Worm (Caenorhabditis elegans): Measurements from ENCODE around the gene nas-12.
A peak's percentile ranks its signal among the peaks of the same experiment; 100 is the strongest.

ce11 chrIV:10174932-10175732 is 48.7 kb upstream of the nas-12 start:
- TF ChIP-seq nhr-28 (tag; optimal IDR thresholded peaks at IDR 0.05) = no peak
- no peak for TF ChIP-seq lin-32 (GFP tag; optimal IDR thresholded peaks at IDR 0.05)
- TF ChIP-seq unc-62 (GFP tag; optimal IDR thresholded peaks at IDR 0.05) = no peak
- no peak for TF ChIP-seq nhr-76 (tag; optimal IDR thresholded peaks at IDR 0.05)
- no peak for TF ChIP-seq nhr-237 (tag; optimal IDR thresholded peaks at IDR 0.05)
- TF ChIP-seq M03D4.4 (tag; optimal IDR thresholded peaks at IDR 0.05) = peak; percentile 60
- no peak for TF ChIP-seq elt-3 (tag; optimal IDR thresholded peaks at IDR 0.05)
- no peak for TF ChIP-seq flh-1 (GFP tag; optimal IDR thresholded peaks at IDR 0.05)
